Fruit fly (Drosophila melanogaster) whole organism, adult: Measurements from ENCODE around the gene CG11378.

Experiments used
- CG11617 ChIP-seq: fragments of 200-800 bp; sonication (Bioruptor generic); optimal IDR thresholded peaks from 2 replicates; lab custom pipeline; 2017; ENCODE audit warnings: mild to moderate bottlenecking, missing biosample characterization, missing genetic modification reagents, missing genetic modification characterization
- CG12768 ChIP-seq: fragments of 200-800 bp; sonication (Bioruptor generic); optimal IDR thresholded peaks from 2 replicates; lab custom pipeline; 2017; ENCODE audit warnings: missing biosample characterization, missing genetic modification characterization, mild to moderate bottlenecking, moderate library complexity, missing genetic modification reagents
- CG14711 ChIP-seq: fragments of 200-800 bp; sonication (Bioruptor generic); optimal IDR thresholded peaks from 2 replicates; lab custom pipeline; 2018; ENCODE audit warnings: missing biosample characterization, mild to moderate bottlenecking, missing genetic modification characterization, moderate library complexity
- CG1620 ChIP-seq: fragments of 200-800 bp; sonication (Bioruptor generic); optimal IDR thresholded peaks from 2 replicates; lab custom pipeline; 2016; ENCODE audit warnings: missing biosample characterization, missing genetic modification characterization
- CG33017 ChIP-seq: fragments of 200-800 bp; sonication (Bioruptor generic); optimal IDR thresholded peaks from 2 replicates; lab custom pipeline; 2018; ENCODE audit warnings: missing biosample characterization, mild to moderate bottlenecking, missing genetic modification characterization, moderate library complexity
- CG5204 ChIP-seq: fragments of 200-800 bp; sonication (Bioruptor generic); optimal IDR thresholded peaks from 2 replicates; lab custom pipeline; 2016; ENCODE audit warnings: missing biosample characterization, missing genetic modification characterization
- CG7045 ChIP-seq: fragments of 200-800 bp; sonication (Bioruptor generic); optimal IDR thresholded peaks from 2 replicates; lab custom pipeline; 2017; ENCODE audit warnings: missing biosample characterization, mild to moderate bottlenecking, missing genetic modification characterization
- CG7101 ChIP-seq: fragments of 200-800 bp; sonication (Bioruptor generic); optimal IDR thresholded peaks from 2 replicates; lab custom pipeline; 2018; ENCODE audit warnings: missing biosample characterization, mild to moderate bottlenecking, missing genetic modification characterization, moderate library complexity
- Clk ChIP-seq: fragments of 200-800 bp; sonication (Bioruptor generic); optimal IDR thresholded peaks from 2 replicates; lab custom pipeline; 2017; ENCODE audit warnings: missing biosample characterization, missing genetic modification characterization
- Crg-1 ChIP-seq: fragments of 200-800 bp; sonication (Bioruptor generic); optimal IDR thresholded peaks from 2 replicates; lab custom pipeline; 2016; ENCODE audit warnings: missing biosample characterization, missing genetic modification characterization
- Hr96 ChIP-seq: fragments of 200-800 bp; sonication (Bioruptor generic); optimal IDR thresholded peaks from 2 replicates; lab custom pipeline; 2016; ENCODE audit warnings: missing biosample characterization, missing genetic modification characterization
- Mnt ChIP-seq: fragments of 200-800 bp; sonication (Bioruptor generic); optimal IDR thresholded peaks from 2 replicates; lab custom pipeline; 2016; ENCODE audit warnings: missing biosample characterization, mild to moderate bottlenecking, missing genetic modification characterization
- bab1 ChIP-seq: fragments of 200-800 bp; sonication (Bioruptor generic); optimal IDR thresholded peaks from 3 replicates; lab custom pipeline; 2019; ENCODE audit warnings: missing biosample characterization, mild to moderate bottlenecking, missing genetic modification characterization, moderate library complexity
- cic ChIP-seq: fragments of 200-800 bp; sonication (Bioruptor generic); optimal IDR thresholded peaks from 2 replicates; lab custom pipeline; 2017; ENCODE audit warnings: missing biosample characterization, mild to moderate bottlenecking, missing genetic modification characterization, moderate library complexity
- cnc ChIP-seq, 2 experiments: fragments of >200 bp; optimal IDR thresholded peaks; 2 replicates each; lab custom pipeline; 2017
- kay ChIP-seq: fragments of 200-800 bp; sonication (Bioruptor generic); peaks from one replicate; lab custom pipeline; 2016; ENCODE audit warnings: missing biosample characterization, missing genetic modification characterization, borderline replicate concordance
- ovo ChIP-seq: fragments of 200-800 bp; sonication (Bioruptor generic); optimal IDR thresholded peaks from 2 replicates; lab custom pipeline; 2016; ENCODE audit warnings: missing biosample characterization, missing genetic modification characterization
- pad ChIP-seq: fragments of 200-800 bp; sonication (Bioruptor generic); optimal IDR thresholded peaks from 3 replicates; lab custom pipeline; 2017; ENCODE audit warnings: missing biosample characterization, missing genetic modification characterization, mild to moderate bottlenecking, moderate library complexity, missing genetic modification reagents
- tj ChIP-seq: fragments of 200-800 bp; sonication (Bioruptor generic); optimal IDR thresholded peaks from 3 replicates; lab custom pipeline; 2017; ENCODE audit warnings: missing biosample characterization, mild to moderate bottlenecking, missing genetic modification characterization, moderate library complexity
- toe ChIP-seq: fragments of 200-800 bp; sonication (Bioruptor generic); optimal IDR thresholded peaks from 2 replicates; lab custom pipeline; 2016; ENCODE audit warnings: missing biosample characterization, missing genetic modification characterization

CG11378 gene

DNA sequence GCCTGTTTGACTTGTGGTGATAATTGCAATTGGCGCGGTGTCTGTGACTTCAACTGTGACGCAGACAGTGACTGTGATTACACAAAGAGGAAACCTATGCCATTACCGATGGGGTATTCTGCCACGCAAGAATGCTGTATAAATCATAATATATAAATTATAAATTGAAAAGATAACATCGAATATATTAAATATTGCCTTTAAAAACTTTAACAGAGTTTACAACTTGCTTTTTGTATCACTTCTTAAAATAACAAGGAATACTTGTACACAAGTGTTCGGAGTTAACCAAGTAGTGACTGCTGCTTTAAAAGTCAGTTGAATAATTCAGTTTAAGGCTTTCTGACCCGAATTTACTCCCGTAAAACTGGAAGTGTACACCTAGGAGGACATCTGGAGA lies 9.2 kb downstream of the CG11378 start, which contains the start of gene CG11379:
Gene CG11379 (plus strand): TSS at position 301 of the 400 bp plus-strand sequence.
- no peak for TF ChIP-seq CG7045 (GFP tag; lab: Kevin White, UChicago)
- TF ChIP-seq CG11617 (GFP tag; lab: Kevin White, UChicago): no peak
- no peak for TF ChIP-seq tj (GFP tag; lab: Kevin White, UChicago)
- no peak for TF ChIP-seq Hr96 (GFP tag; lab: Kevin White, UChicago)
- no peak for TF ChIP-seq CG12768 (GFP tag; lab: Kevin White, UChicago)
- TF ChIP-seq ovo: no peak
- TF ChIP-seq pad: no peak
- no peak for TF ChIP-seq Clk (GFP tag; lab: Kevin White, UChicago)
- TF ChIP-seq CG5204 (GFP tag; lab: Kevin White, UChicago): no peak
- TF ChIP-seq Mnt (GFP tag; lab: Kevin White, UChicago): no peak

DNA sequence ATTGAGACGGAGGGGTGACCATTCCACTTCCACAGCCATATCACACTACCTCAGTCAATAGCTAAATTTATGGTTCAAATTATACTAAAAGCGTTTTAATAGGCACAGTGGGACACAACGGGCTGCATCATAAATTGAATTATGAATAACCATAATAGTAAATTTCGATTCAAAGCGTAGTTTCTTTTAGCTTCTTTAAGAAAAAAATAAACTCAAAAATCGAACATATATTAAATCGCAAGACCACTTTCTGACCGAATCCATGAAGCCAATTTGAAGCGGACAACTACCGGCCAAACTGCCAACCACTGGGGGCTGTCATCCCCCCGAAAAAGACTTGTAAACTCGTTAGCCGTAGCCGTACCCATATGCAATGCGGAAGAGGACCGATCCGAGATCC lies 10.2 kb downstream of the CG11378 start:
- TF ChIP-seq CG1620 (GFP tag; lab: Kevin White, UChicago) (no peak), tj (GFP tag; lab: Kevin White, UChicago) (no peak), CG5204 (GFP tag; lab: Kevin White, UChicago) (no peak), CG7045 (GFP tag; lab: Kevin White, UChicago) (no peak), Hr96 (GFP tag; lab: Kevin White, UChicago) (no peak), ovo (no peak), kay (GFP tag; lab: Kevin White, UChicago) (no peak), CG11617 (GFP tag; lab: Kevin White, UChicago) (no peak)

DNA sequence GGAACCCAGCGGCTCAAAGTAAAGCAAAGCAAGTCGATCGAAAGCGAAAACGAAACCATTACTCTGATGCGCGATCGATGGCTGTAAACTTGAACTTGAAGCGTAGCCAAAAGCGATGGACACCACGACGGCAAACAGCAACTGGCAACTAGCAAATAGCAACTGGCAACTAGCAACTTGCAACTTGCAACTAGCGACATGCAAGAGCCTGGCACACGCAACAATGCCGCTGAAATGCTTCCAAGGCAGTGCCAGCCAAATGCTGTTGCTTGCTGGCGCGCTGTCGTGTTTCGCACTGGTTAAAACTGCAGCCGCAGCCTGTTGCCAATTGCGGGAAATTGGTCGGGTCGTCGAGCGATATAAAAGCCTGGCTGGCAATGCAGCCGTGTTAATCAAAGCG lies 10.7 kb downstream of the CG11378 start, which contains the start of gene CG14627:
Gene CG14627 (plus strand): TSS at position 301 of the 400 bp plus-strand sequence.
- no peak for TF ChIP-seq CG5204 (GFP tag; lab: Kevin White, UChicago)
- no peak for TF ChIP-seq CG14711
- no peak for TF ChIP-seq Mnt (GFP tag; lab: Kevin White, UChicago)
- no peak for TF ChIP-seq CG12768 (GFP tag; lab: Kevin White, UChicago)

DNA sequence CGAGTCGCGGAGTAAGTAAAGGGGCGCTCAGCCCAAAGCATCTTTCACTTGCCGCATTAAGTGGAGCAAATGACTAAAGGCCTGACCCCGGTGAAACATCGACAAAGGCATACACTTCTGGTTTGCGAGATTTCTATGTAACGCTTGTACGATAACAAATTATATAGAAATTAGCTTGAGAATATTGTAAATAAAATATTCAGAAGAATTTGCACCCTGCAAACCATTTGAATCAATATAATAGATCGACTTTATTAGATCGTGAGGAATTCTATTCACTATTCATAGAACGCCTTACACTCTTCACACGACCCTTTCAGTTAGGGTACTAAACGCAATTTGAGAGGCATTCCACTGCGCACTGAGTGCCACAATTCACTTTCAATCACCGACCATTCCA lies 13.1 kb downstream of the CG11378 start:
- TF ChIP-seq kay (GFP tag; lab: Kevin White, UChicago) (no peak), pad (no peak), CG14711 (no peak), CG12768 (GFP tag; lab: Kevin White, UChicago) (no peak), Hr96 (GFP tag; lab: Kevin White, UChicago) (no peak), tj (GFP tag; lab: Kevin White, UChicago) (no peak), CG5204 (GFP tag; lab: Kevin White, UChicago) (no peak), cnc (optimal IDR thresholded peaks at IDR 0.05; lab: Kevin White, UChicago) (no peak)

DNA sequence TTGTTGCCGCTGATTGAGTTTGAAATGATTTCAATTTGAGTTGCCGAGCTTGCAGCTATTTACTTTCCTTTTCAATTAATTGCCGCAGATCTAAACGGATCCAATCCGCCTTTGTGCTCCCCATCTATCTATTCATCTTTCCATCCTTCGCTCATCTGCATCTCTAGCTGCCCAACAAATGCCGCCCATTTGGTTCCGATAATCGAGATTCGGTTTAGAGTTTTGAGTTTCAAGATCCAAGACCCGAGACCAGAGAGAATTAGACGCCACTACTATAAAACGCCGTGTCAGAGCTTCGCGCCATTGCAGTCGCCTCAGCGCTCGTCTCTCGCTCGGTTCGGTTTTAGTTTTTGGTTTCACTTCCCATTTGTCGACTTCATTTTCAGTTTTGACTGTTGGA lies 13.8 kb downstream of the CG11378 start, which contains the start of gene CG14626:
Gene CG14626 (plus strand): TSS at position 301 of the 400 bp plus-strand sequence.
- TF ChIP-seq pad (no peak), Hr96 (GFP tag; lab: Kevin White, UChicago) (no peak), Mnt (GFP tag; lab: Kevin White, UChicago) (no peak), Clk (GFP tag; lab: Kevin White, UChicago) (no peak), CG1620 (GFP tag; lab: Kevin White, UChicago) (no peak), CG14711 (no peak), CG33017 (tag; lab: Kevin White, UChicago) (no peak), CG5204 (GFP tag; lab: Kevin White, UChicago) (no peak), CG12768 (GFP tag; lab: Kevin White, UChicago) (no peak), kay (GFP tag; lab: Kevin White, UChicago) (no peak), toe (no peak), CG7045 (GFP tag; lab: Kevin White, UChicago) (no peak), cic (GFP tag; lab: Kevin White, UChicago) (no peak), CG7101 (tag; lab: Kevin White, UChicago) (no peak), tj (GFP tag; lab: Kevin White, UChicago) (no peak), Crg-1 (no peak), bab1 (GFP tag; lab: Kevin White, UChicago) (no peak)

DNA sequence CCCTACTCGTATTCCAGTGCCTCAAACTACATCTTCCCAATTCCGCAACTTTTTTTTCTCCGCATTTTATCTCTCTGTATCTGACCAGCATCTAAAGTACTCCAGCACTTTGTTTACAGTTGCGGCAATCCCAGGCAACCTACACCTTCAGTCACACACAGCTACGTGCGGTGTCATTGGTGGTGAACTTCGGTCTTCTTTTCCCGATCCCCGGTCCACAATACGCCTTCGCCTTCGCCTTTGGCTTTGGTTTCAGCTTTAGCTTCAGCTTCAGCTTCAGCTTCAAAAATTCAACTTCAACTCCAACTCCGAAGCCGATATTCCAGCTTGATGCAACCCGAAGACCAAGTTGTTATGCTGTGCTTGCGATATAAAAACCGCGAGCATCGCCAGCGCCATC lies 20.4 kb downstream of the CG11378 start, which contains the start of gene CG11380:
Gene CG11380 (plus strand): TSS at position 301 of the 400 bp plus-strand sequence.
- TF ChIP-seq tj (GFP tag; lab: Kevin White, UChicago): peak; percentile 41
- TF ChIP-seq CG7101 (tag; lab: Kevin White, UChicago): no peak

DNA sequence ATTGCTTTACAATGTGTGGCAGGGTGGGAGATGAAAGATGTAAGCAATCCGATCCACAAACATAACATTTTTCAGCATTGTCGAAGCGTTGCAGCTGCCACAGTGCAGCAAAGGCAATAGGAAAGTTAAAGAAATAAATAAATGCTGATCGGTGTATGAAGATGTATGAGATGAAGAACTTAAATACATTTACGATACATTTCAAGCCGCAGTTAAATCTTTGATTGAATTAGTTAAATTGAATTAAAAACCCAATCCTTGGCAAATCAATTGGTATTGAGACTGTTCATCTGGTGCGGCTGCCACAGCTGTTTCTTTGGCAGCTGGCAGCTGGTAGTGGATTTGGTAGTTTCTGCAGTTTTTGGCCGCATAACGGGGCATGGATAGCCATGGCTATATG lies 27.2 kb downstream of the CG11378 start:
- no peak for TF ChIP-seq cic (GFP tag; lab: Kevin White, UChicago)
- no peak for TF ChIP-seq CG7045 (GFP tag; lab: Kevin White, UChicago)
- TF ChIP-seq CG11617 (GFP tag; lab: Kevin White, UChicago): no peak
- TF ChIP-seq toe: no peak
- TF ChIP-seq Clk (GFP tag; lab: Kevin White, UChicago): no peak
- TF ChIP-seq tj (GFP tag; lab: Kevin White, UChicago): no peak
- TF ChIP-seq CG1620 (GFP tag; lab: Kevin White, UChicago): no peak
- no peak for TF ChIP-seq Mnt (GFP tag; lab: Kevin White, UChicago)
- no peak for TF ChIP-seq CG14711
- no peak for TF ChIP-seq CG33017 (tag; lab: Kevin White, UChicago)
- no peak for TF ChIP-seq CG12768 (GFP tag; lab: Kevin White, UChicago)
- TF ChIP-seq kay (GFP tag; lab: Kevin White, UChicago): no peak
- no peak for TF ChIP-seq Crg-1
- TF ChIP-seq pad: no peak
- TF ChIP-seq Hr96 (GFP tag; lab: Kevin White, UChicago): no peak
- no peak for TF ChIP-seq CG5204 (GFP tag; lab: Kevin White, UChicago)
- no peak for TF ChIP-seq bab1 (GFP tag; lab: Kevin White, UChicago)
- TF ChIP-seq cnc (optimal IDR thresholded peaks at IDR 0.05; lab: Kevin White, UChicago): no peak
- no peak for TF ChIP-seq ovo
- TF ChIP-seq CG7101 (tag; lab: Kevin White, UChicago): no peak
